Fruit fly (Drosophila melanogaster): ENCODE results near the gene CG43673.

DNA sequence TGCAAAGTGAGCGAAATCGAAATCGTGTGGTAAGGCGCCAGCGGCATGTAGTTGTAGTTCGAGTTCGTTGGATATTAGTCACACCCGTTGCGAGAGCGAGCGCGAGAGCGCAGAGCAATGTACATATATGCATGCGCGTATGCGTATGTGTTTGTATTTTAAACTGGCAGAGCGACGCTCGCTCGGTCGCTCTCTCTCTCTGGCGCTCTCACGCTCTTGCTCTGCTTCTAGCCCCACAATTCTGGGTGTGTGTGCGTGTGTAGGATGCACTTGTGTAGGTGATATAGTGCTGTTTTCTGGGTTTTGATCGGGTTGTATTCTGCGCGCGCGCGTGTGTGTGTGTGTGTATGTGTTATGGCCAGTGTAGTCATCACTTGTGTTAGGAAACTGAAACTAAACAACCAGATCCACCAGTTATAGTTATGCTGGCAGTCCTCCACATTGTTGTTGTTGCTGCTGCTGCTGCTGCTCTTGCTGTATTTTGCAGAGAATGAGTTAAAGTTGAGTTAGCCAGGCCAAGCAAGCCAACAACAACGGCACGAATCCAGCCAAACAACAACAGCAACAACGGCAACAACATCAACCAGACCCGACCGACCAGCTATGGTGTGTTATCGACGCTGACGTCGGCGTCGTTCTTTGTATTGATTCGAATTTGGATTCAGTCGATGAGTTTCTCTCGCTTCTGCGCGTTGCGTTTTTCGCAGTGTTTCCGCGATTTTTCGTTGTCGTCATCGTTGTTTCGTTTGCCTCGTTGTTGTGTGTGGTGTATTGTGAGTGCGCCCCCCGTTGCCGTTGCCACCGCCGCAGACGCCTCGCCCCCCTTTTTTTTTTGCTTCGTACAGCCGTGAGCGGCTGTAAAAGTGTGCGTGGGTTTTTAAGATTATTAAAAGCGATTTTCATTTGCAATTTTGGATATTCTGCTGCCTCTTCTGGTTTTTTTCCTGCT is 33.0 kb downstream of the CG43673 start:
- TF ChIP-seq CG12768 (GFP tag; optimal IDR thresholded peaks at IDR 0.05) (peak; percentile 3), Crg-1 (GFP tag; optimal IDR thresholded peaks at IDR 0.05) (no peak), CG33017 (tag; optimal IDR thresholded peaks at IDR 0.05) (no peak), CG7101 (tag; optimal IDR thresholded peaks at IDR 0.05) (peak; percentile 27), Mnt (GFP tag; optimal IDR thresholded peaks at IDR 0.05) (peak; percentile 20)

Data from whole organism, adult.